Worm (Caenorhabditis elegans) whole organism, L2 larva: ENCODE measurements around the gene irg-1.
"Not testable (repeated sequence)": the region's sequence is repeated elsewhere in the genome, so short reads cannot be mapped to it uniquely, and the experiment has no call there.

Experiments used
- C34F6.9 ChIP-seq: fragments of 150-350 bp; optimal IDR thresholded peaks from 2 replicates; lab custom pipeline; 2014; ENCODE audit warnings: missing biosample characterization, missing genetic modification characterization
- R02D3.7 ChIP-seq: fragments of 150-350 bp; optimal IDR thresholded peaks from 2 replicates; lab custom pipeline; 2014; ENCODE audit warnings: missing biosample characterization, missing genetic modification characterization
- Y55F3AM.14 ChIP-seq: fragments of 200-800 bp; sonication (Bioruptor generic); optimal IDR thresholded peaks from 2 replicates; lab custom pipeline; 2018; ENCODE audit warnings: mild to moderate bottlenecking, missing genetic modification characterization, missing compliant biosample characterization
- ZK546.5 ChIP-seq: sonication (generic microtip); optimal IDR thresholded peaks from 2 replicates; lab custom pipeline; 2017; ENCODE audit warnings: missing biosample characterization, missing genetic modification characterization
- alr-1 ChIP-seq: fragments of 150-350 bp; optimal IDR thresholded peaks from 2 replicates; lab custom pipeline; 2014; ENCODE audit warnings: missing biosample characterization, missing genetic modification characterization
- aly-2 ChIP-seq: fragments of 150-350 bp; optimal IDR thresholded peaks from 2 replicates; lab custom pipeline; 2014; ENCODE audit warnings: missing biosample characterization, missing genetic modification characterization
- ama-1 ChIP-seq: fragments of 150-350 bp; optimal IDR thresholded peaks from 2 replicates; lab custom pipeline; 2018; ENCODE audit warnings: inconsistent platforms
- blmp-1 ChIP-seq: sonication (generic microtip); optimal IDR thresholded peaks from 2 replicates; lab custom pipeline; 2017; ENCODE audit warnings: missing genetic modification characterization, mild to moderate bottlenecking, missing compliant biosample characterization, antibody characterized with exemption, moderate library complexity; ENCODE audit not compliant: insufficient read depth
- ceh-16 ChIP-seq: fragments of 150-350 bp; optimal IDR thresholded peaks from 2 replicates; lab custom pipeline; 2014; ENCODE audit warnings: missing biosample characterization, missing genetic modification characterization
- ceh-82 ChIP-seq: fragments of 150-350 bp; optimal IDR thresholded peaks from 2 replicates; lab custom pipeline; 2014; ENCODE audit warnings: missing biosample characterization, missing genetic modification characterization
- crh-2 ChIP-seq: sonication (generic microtip); optimal IDR thresholded peaks from 2 replicates; lab custom pipeline; 2017; ENCODE audit warnings: missing biosample characterization, missing genetic modification characterization
- dmd-4 ChIP-seq: sonication (generic microtip); optimal IDR thresholded peaks from 2 replicates; lab custom pipeline; 2017; ENCODE audit warnings: missing biosample characterization, missing genetic modification characterization
- egl-27 ChIP-seq: sonication (generic microtip); optimal IDR thresholded peaks from 3 replicates; lab custom pipeline; 2017; ENCODE audit warnings: missing biosample characterization, missing genetic modification reagents, missing genetic modification characterization
- elt-1 ChIP-seq: fragments of 150-350 bp; optimal IDR thresholded peaks from 2 replicates; lab custom pipeline; 2014; ENCODE audit warnings: missing biosample characterization, missing genetic modification characterization
- elt-3 ChIP-seq: sonication (generic microtip); optimal IDR thresholded peaks from 2 replicates; lab custom pipeline; 2017; ENCODE audit warnings: missing biosample characterization, missing genetic modification characterization
- gmeb-1 ChIP-seq: fragments of 150-350 bp; optimal IDR thresholded peaks from 2 replicates; lab custom pipeline; 2014; ENCODE audit warnings: missing biosample characterization, missing genetic modification characterization
- lin-11 ChIP-seq: fragments of 150-350 bp; sonication (generic microtip); optimal IDR thresholded peaks from 2 replicates; lab custom pipeline; 2014; ENCODE audit warnings: missing biosample characterization, missing genetic modification characterization, inconsistent platforms, mixed read lengths
- lin-13 ChIP-seq: fragments of 150-350 bp; optimal IDR thresholded peaks from 2 replicates; lab custom pipeline; 2014; ENCODE audit warnings: missing biosample characterization, missing genetic modification reagents, missing genetic modification characterization
- lsy-2 ChIP-seq, 2 experiments: fragments of 150-350 bp in 1 of 2; sonication (generic microtip) in 1 of 2; optimal IDR thresholded peaks; 2 replicates each; lab custom pipeline; 2014 to 2017; ENCODE audit warnings: missing biosample characterization in 2 of 2, missing genetic modification characterization in 2 of 2
- mab-5 ChIP-seq: fragments of 150-350 bp; optimal IDR thresholded peaks from 2 replicates; lab custom pipeline; 2014; ENCODE audit warnings: missing biosample characterization, missing genetic modification characterization
- nhr-11 ChIP-seq: fragments of 150-350 bp; optimal IDR thresholded peaks from 2 replicates; lab custom pipeline; 2014; ENCODE audit warnings: missing biosample characterization, missing genetic modification characterization
- nhr-129 ChIP-seq: fragments of 150-350 bp; optimal IDR thresholded peaks from 2 replicates; lab custom pipeline; 2014; ENCODE audit warnings: missing biosample characterization, missing genetic modification characterization
- nhr-21 ChIP-seq: fragments of 150-350 bp; optimal IDR thresholded peaks from 2 replicates; lab custom pipeline; 2014; ENCODE audit warnings: missing biosample characterization, missing genetic modification characterization
- nhr-237 ChIP-seq: fragments of 150-350 bp; optimal IDR thresholded peaks from 2 replicates; lab custom pipeline; 2014; ENCODE audit warnings: missing biosample characterization, missing genetic modification characterization
- nhr-77 ChIP-seq: fragments of 150-350 bp; optimal IDR thresholded peaks from 2 replicates; lab custom pipeline; 2014; ENCODE audit warnings: missing biosample characterization, missing genetic modification characterization
- peb-1 ChIP-seq: fragments of 150-350 bp; optimal IDR thresholded peaks from 2 replicates; lab custom pipeline; 2014; ENCODE audit warnings: missing biosample characterization, missing genetic modification characterization
- skn-1 ChIP-seq: sonication (generic microtip); optimal IDR thresholded peaks from 2 replicates; lab custom pipeline; 2017; ENCODE audit warnings: missing biosample characterization, missing genetic modification characterization
- sma-3 ChIP-seq: sonication (generic microtip); optimal IDR thresholded peaks from 2 replicates; lab custom pipeline; 2016; ENCODE audit warnings: missing genetic modification reagents, missing genetic modification characterization, missing compliant biosample characterization
- sma-9 ChIP-seq, 2 experiments: fragments of 150-350 bp in 1 of 2; sonication (generic microtip) in 1 of 2; optimal IDR thresholded peaks; 2 replicates each; lab custom pipeline; 2014 to 2016; ENCODE audit warnings: missing genetic modification characterization in 2 of 2, mild to moderate bottlenecking in 1 of 2, missing biosample characterization in 1 of 2, missing compliant biosample characterization in 1 of 2, missing genetic modification reagents in 1 of 2, moderate library complexity in 1 of 2
- unc-39 ChIP-seq: fragments of 150-350 bp; optimal IDR thresholded peaks from 2 replicates; lab custom pipeline; 2014; ENCODE audit warnings: missing biosample characterization, missing genetic modification characterization
- unc-55 ChIP-seq: fragments of 150-350 bp; sonication (generic microtip); optimal IDR thresholded peaks from 3 replicates; lab custom pipeline; 2014; ENCODE audit warnings: missing biosample characterization, missing genetic modification reagents, missing genetic modification characterization
- unc-62 ChIP-seq: fragments of 150-350 bp; optimal IDR thresholded peaks from 2 replicates; lab custom pipeline; 2014; ENCODE audit warnings: missing biosample characterization, missing genetic modification reagents, missing genetic modification characterization
- ztf-1 ChIP-seq: fragments of 200-800 bp; sonication (Bioruptor generic); conservative IDR thresholded peaks from 2 replicates; pipeline ENCODE4 v1.3.6; 2022; ENCODE audit warnings: missing genetic modification characterization, missing compliant biosample characterization
- ztf-11 ChIP-seq: sonication (generic microtip); optimal IDR thresholded peaks from 2 replicates; lab custom pipeline; 2017; ENCODE audit warnings: missing biosample characterization, missing genetic modification characterization

Gene irg-1

ce11 chrV:3506252-3506651 lies 17.1 kb upstream of the irg-1 start, which contains the start of gene ugt-64:
Gene ugt-64, minus strand, starts transcription at chrV:3506352.
- TF ChIP-seq skn-1 (tag; lab: Kevin White, UChicago); peb-1 (tag; lab: Kevin White, UChicago); nhr-21: not testable (repeated sequence)
- TF ChIP-seq, all 48 proteins: peak for 0; not testable (repeated sequence) for 48

DNA sequence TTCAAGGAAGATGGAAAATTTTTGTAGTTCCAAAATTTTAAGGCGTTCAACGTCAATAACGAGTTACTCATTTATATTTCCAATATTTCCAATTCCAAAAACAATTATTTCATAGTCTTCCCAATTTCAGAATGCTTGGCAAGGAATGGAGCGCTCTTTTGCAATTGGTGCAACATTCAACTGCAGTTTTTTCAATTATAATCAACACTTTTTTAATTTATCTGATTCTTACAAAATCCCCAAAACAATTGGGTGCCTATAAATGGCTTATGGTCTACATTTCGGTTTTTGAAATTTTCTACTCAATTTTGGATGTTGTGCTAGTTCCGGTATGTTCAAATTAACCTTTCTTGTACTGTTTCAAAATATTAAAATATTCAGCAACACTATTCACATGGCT lies 15.7 kb upstream of the irg-1 start, which contains the start of gene str-225:
str-225 (plus strand) TSS at position 132 of the 400 bp plus-strand sequence.
- TF ChIP-seq unc-39 (tag; lab: Kevin White, UChicago): no peak
- TF ChIP-seq lin-13 (GFP tag; lab: Kevin White, UChicago): no peak
- no peak for TF ChIP-seq nhr-77 (tag; lab: Kevin White, UChicago)
- TF ChIP-seq R02D3.7: no peak
- no peak for TF ChIP-seq gmeb-1 (tag; lab: Kevin White, UChicago)

- TF ChIP-seq sma-9 (GFP tag; optimal IDR thresholded peaks at IDR 0.05; lab: Kevin White, UChicago) (no peak), sma-9 (tag; optimal IDR thresholded peaks at IDR 0.05; lab: Kevin White, UChicago) (no peak), skn-1 (tag; lab: Kevin White, UChicago) (no peak), aly-2 (no peak)
These were observed 13.5 kb upstream of the irg-1 start, which contains the start of gene str-228 for ce11 chrV:3509878-3510277. Gene str-228, plus strand, starts transcription at chrV:3510178.

DNA sequence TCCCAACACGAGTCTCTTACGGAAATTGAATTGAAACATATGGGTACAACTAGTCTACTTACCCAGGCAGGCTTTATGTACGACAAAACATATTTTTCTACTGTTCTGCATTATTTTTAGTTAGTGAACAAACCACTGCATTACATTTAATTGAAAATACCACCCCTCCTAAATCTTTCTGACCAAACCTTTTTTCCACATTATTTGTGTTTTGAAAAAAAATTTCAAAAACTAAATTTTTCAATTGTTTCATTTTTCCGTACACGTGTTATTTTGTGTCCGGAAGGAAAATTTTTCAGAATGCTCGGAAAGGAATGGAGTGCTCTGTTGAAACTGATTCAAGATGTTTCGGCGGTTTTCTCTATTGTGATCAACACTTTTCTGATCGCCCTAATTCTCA lies 11.0 kb upstream of the irg-1 start, which contains the start of gene str-226:
str-226 (plus strand) TSS at position 301 of the 400 bp plus-strand sequence.
- no peak for TF ChIP-seq nhr-77 (tag; lab: Kevin White, UChicago)
- TF ChIP-seq blmp-1 (tag; lab: Kevin White, UChicago): no peak
- no peak for TF ChIP-seq R02D3.7
- TF ChIP-seq skn-1 (tag; lab: Kevin White, UChicago): no peak
- no peak for TF ChIP-seq ztf-1
- TF ChIP-seq ZK546.5 (tag; lab: Kevin White, UChicago): no peak
- no peak for TF ChIP-seq ztf-11 (tag; lab: Kevin White, UChicago)
- no peak for TF ChIP-seq dmd-4 (tag; lab: Kevin White, UChicago)
- no peak for TF ChIP-seq peb-1 (tag; lab: Kevin White, UChicago)
- TF ChIP-seq C34F6.9 (tag; lab: Kevin White, UChicago): no peak
- TF ChIP-seq alr-1: no peak
- no peak for TF ChIP-seq lsy-2 (tag; optimal IDR thresholded peaks at IDR 0.05; lab: Kevin White, UChicago)
- TF ChIP-seq ceh-82 (tag; lab: Kevin White, UChicago): no peak
- TF ChIP-seq egl-27 (tag; lab: Kevin White, UChicago): no peak
- no peak for TF ChIP-seq unc-55 (GFP tag; lab: Kevin White, UChicago)
- no peak for TF ChIP-seq sma-3 (GFP tag; lab: Kevin White, UChicago)
- no peak for TF ChIP-seq Y55F3AM.14
- TF ChIP-seq crh-2 (tag; lab: Kevin White, UChicago): no peak
- no peak for TF ChIP-seq elt-3 (tag; lab: Kevin White, UChicago)

DNA sequence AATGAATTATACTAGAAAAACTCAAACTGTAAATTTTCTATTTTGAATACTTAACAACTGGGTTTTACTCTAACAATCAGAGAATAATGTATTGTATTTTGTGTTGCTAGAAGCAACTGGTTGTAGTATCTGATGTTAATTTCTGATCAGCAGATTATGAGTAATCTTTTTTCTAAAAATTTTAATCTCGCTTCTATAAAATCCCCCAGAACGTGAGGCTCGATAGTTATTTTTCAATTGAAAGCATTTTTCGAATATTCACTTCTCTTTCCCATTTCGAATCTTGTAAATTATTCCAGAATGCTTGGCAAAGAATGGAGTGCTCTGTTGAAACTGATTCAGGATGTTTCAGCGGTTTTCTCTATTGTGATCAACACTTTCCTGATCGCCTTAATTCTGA lies 5.5 kb upstream of the irg-1 start, which contains the start of gene str-227:
str-227 (plus strand) TSS at position 301 of the 400 bp plus-strand sequence.
- TF ChIP-seq ZK546.5 (tag; lab: Kevin White, UChicago) (no peak), elt-1 (tag; lab: Kevin White, UChicago) (no peak), lin-13 (GFP tag; lab: Kevin White, UChicago) (no peak), ceh-16 (no peak), nhr-237 (tag; lab: Kevin White, UChicago) (no peak), ama-1 (lab: Kevin White, UChicago) (no peak), nhr-129 (tag; lab: Kevin White, UChicago) (no peak), mab-5 (no peak)

- TF ChIP-seq ztf-11 (tag; lab: Kevin White, UChicago) (no peak), lin-13 (GFP tag; lab: Kevin White, UChicago) (no peak), nhr-21 (no peak), ceh-16 (no peak), crh-2 (tag; lab: Kevin White, UChicago) (no peak), nhr-11 (tag; lab: Kevin White, UChicago) (no peak), aly-2 (no peak), mab-5 (no peak), nhr-77 (tag; lab: Kevin White, UChicago) (no peak), unc-62 (GFP tag; lab: Kevin White, UChicago) (no peak), ceh-82 (tag; lab: Kevin White, UChicago) (no peak), gmeb-1 (tag; lab: Kevin White, UChicago) (no peak), dmd-4 (tag; lab: Kevin White, UChicago) (no peak), alr-1 (no peak), lin-11 (no peak), blmp-1 (tag; lab: Kevin White, UChicago) (no peak), elt-1 (tag; lab: Kevin White, UChicago) (no peak), C34F6.9 (tag; lab: Kevin White, UChicago) (no peak)
These were observed 1.6 kb downstream of the irg-1 start, which contains the start of gene T24A6.7 for ce11 chrV:3524970-3525369. Gene T24A6.7, plus strand, starts transcription at chrV:3525270.
